Fruit fly (Drosophila melanogaster): ENCODE data around the gene CG14324.
A peak's percentile ranks its signal among the peaks of the same experiment; 100 is the strongest.

CG14324 gene

dm6 chr3R:17604198-17604879 lies 14.3 kb downstream of the CG14324 start (continued):
- peak; percentile 83 for TF ChIP-seq lmd (GFP tag; IDR thresholded peaks at IDR 0.05)
- peak; percentile 64 for TF ChIP-seq CG3847 (GFP tag; IDR thresholded peaks at IDR 0.05)
- TF ChIP-seq maf-S (GFP tag; optimal IDR thresholded peaks at IDR 0.05), result peak; percentile 25
- peak; percentile 89 for TF ChIP-seq Oli (tag; optimal IDR thresholded peaks at IDR 0.05)
- peak; percentile 11 for TF ChIP-seq stwl (tag; optimal IDR thresholded peaks at IDR 0.05)
- peak; percentile 70 for TF ChIP-seq D19B (GFP tag; optimal IDR thresholded peaks at IDR 0.05)
- no peak; the same call in 1 of the 2 replicates for TF ChIP-seq amos (GFP tag; IDR thresholded peaks at IDR 0.05; ENCODE audit: partially characterized antibody)
- no peak for TF ChIP-seq CG34422 (GFP tag; IDR thresholded peaks at IDR 0.05)
- TF ChIP-seq Bgb (GFP tag; IDR thresholded peaks at IDR 0.05; ENCODE audit: partially characterized antibody), result peak; percentile 55; the same call in 1 of the 2 replicates
- peak; percentile 77 for TF ChIP-seq CG1529 (GFP tag; optimal IDR thresholded peaks at IDR 0.05)
- peak; percentile 83 for TF ChIP-seq PHDP (tag; optimal IDR thresholded peaks at IDR 0.05)
- peak; percentile 23 for TF ChIP-seq CG10543 (GFP tag; optimal IDR thresholded peaks at IDR 0.05)
- TF ChIP-seq ato (GFP tag; IDR thresholded peaks at IDR 0.05; ENCODE audit: partially characterized antibody), result no peak
- TF ChIP-seq Hr39 (optimal IDR thresholded peaks at IDR 0.05), result no peak
- peak; percentile 95 for TF ChIP-seq CG15696 (tag; optimal IDR thresholded peaks at IDR 0.05)
- TF ChIP-seq CG6791 (GFP tag; IDR thresholded peaks at IDR 0.05; ENCODE audit: partially characterized antibody), result no peak
- peak; percentile 84 for TF ChIP-seq scrt (GFP tag; optimal IDR thresholded peaks at IDR 0.05)
- TF ChIP-seq CG4360 (GFP tag; IDR thresholded peaks at IDR 0.05), result 0 out of 2 replicates have a peak, but pooled peaks have one; percentile 34
- peak; percentile 47 for TF ChIP-seq CG18476 (GFP tag; optimal IDR thresholded peaks at IDR 0.05)
- TF ChIP-seq Ets97D (GFP tag; optimal IDR thresholded peaks at IDR 0.05), result no peak
- peak; percentile 91 for TF ChIP-seq CG18599 (GFP tag; optimal IDR thresholded peaks at IDR 0.05)
- TF ChIP-seq CG6683 (GFP tag; optimal IDR thresholded peaks at IDR 0.05), result peak; percentile 76
- peak; percentile 49 for TF ChIP-seq jing (GFP tag; optimal IDR thresholded peaks at IDR 0.05)
- TF ChIP-seq CG10462 (GFP tag; optimal IDR thresholded peaks at IDR 0.05), result peak; percentile 80
- TF ChIP-seq sna (GFP tag; IDR thresholded peaks at IDR 0.05; ENCODE audit: partially characterized antibody), result peak; percentile 41; the same call in 1 of the 2 replicates
- peak; percentile 77 for TF ChIP-seq caup (GFP tag; optimal IDR thresholded peaks at IDR 0.05; ENCODE audit: severe bottlenecking)
- TF ChIP-seq Mes4 (GFP tag; optimal IDR thresholded peaks at IDR 0.05), result no peak
- TF ChIP-seq CG8478 (optimal IDR thresholded peaks at IDR 0.05), result peak; percentile 57
- TF ChIP-seq CG9797 (GFP tag; optimal IDR thresholded peaks at IDR 0.05), result no peak
- TF ChIP-seq Doc3 (GFP tag; IDR thresholded peaks at IDR 0.05; ENCODE audit: partially characterized antibody), result no peak
- no peak for TF ChIP-seq hkb (optimal IDR thresholded peaks at IDR 0.05)
- TF ChIP-seq hkb (GFP tag; IDR thresholded peaks at IDR 0.05), result peak; percentile 62
- TF ChIP-seq CG4424 (GFP tag; optimal IDR thresholded peaks at IDR 0.05), result peak; percentile 82
- TF ChIP-seq Six4 (GFP tag; optimal IDR thresholded peaks at IDR 0.05), result peak; percentile 58
- TF ChIP-seq NC2β (GFP tag; optimal IDR thresholded peaks at IDR 0.05), result peak; percentile 15
- TF ChIP-seq Abd-B (GFP tag; optimal IDR thresholded peaks at IDR 0.05), result peak; percentile 73
- TF ChIP-seq Myb (GFP tag; optimal IDR thresholded peaks at IDR 0.05), result no peak
- TF ChIP-seq Hr78 (GFP tag; optimal IDR thresholded peaks at IDR 0.05), result no peak
- TF ChIP-seq seq (GFP tag; IDR thresholded peaks at IDR 0.05), result peak; percentile 46; the same call in 1 of the 2 replicates
- peak; percentile 28 for TF ChIP-seq Jarid2 (GFP tag; optimal IDR thresholded peaks at IDR 0.05)
- TF ChIP-seq CG17568 (GFP tag; optimal IDR thresholded peaks at IDR 0.05), result peak; percentile 79
- TF ChIP-seq CG2120 (GFP tag; optimal IDR thresholded peaks at IDR 0.05), result peak; percentile 59
- TF ChIP-seq ab (GFP tag; optimal IDR thresholded peaks at IDR 0.05), result peak; percentile 44
- no peak for TF ChIP-seq CG12236 (GFP tag; optimal IDR thresholded peaks at IDR 0.05)
- TF ChIP-seq Kr (GFP tag; optimal IDR thresholded peaks at IDR 0.05), result peak; percentile 100
- peak; percentile 96 for TF ChIP-seq CG9727 (GFP tag; optimal IDR thresholded peaks at IDR 0.05)
- TF ChIP-seq gce (GFP tag; IDR thresholded peaks at IDR 0.05), result no peak
- TF ChIP-seq CG10565 (GFP tag; optimal IDR thresholded peaks at IDR 0.05), result no peak
- peak; percentile 23 for TF ChIP-seq CG4617 (GFP tag; optimal IDR thresholded peaks at IDR 0.05; ENCODE audit: borderline replicate concordance)

All from whole organism, embryonic.